Fruit fly (Drosophila melanogaster) whole organism: ENCODE measurements around the gene CG13937.
A peak's percentile ranks its signal among the peaks of the same experiment; 100 is the strongest.

ENCODE experiments used
- CG8478 ChIP-seq: fragments of >200 bp; optimal IDR thresholded peaks from 2 replicates; lab custom pipeline; 2018; ENCODE audit warnings: inconsistent platforms
- Dll ChIP-seq: fragments of >200 bp; optimal IDR thresholded peaks from 2 replicates; lab custom pipeline; 2017
- EcR ChIP-seq, 2 experiments: fragments of >200 bp; optimal IDR thresholded peaks; 2 replicates each; lab custom pipeline; 2017; ENCODE audit warnings: missing biosample characterization in 2 of 2, missing genetic modification characterization in 2 of 2, missing genetic modification reagents in 2 of 2
- pan ChIP-seq: fragments of >200 bp; optimal IDR thresholded peaks from 2 replicates; lab custom pipeline; 2017
- psq ChIP-seq: fragments of >200 bp; optimal IDR thresholded peaks from 2 replicates; lab custom pipeline; 2017
- usp ChIP-seq: fragments of >200 bp; optimal IDR thresholded peaks from 2 replicates; lab custom pipeline; 2017; ENCODE audit warnings: missing biosample characterization, missing genetic modification characterization, mixed read lengths

CG13937 gene

dm6 chr3L:1841984-1842383 is 40.9 kb downstream of the CG13937 start, which contains the start of gene Cpr62Bc:
TSS of gene Cpr62Bc (minus strand) at chr3L:1842084.
- TF ChIP-seq EcR (GFP tag; optimal IDR thresholded peaks at IDR 0.05; lab: Kevin White, UChicago) (no peak), usp (no peak), Dll (lab: Kevin White, UChicago) (no peak), psq (lab: Kevin White, UChicago) (no peak), CG8478 (lab: Kevin White, UChicago) (no peak), pan (no peak)

DNA sequence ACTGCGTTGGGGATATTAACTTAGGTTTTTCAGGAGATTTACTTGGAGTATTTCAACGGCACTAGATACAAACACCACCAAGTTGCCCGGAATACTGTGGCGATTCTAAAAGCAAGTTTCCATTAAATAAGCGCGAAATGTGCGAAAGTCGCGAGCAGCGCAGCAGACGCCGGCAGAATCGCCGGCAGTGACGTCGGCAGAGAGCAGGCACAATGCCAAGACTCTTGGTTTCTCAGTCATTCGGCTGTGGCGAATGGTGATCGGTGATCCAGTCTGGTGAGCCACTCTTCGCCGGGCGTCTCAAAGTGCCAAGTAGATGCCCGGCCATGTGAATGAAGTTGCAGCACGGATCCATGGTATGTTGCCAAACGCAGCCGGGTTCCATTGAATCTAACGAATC is 47.8 kb downstream of the CG13937 start, which contains the start of gene Cpr62Bb:
TSS of gene Cpr62Bb (minus strand) at position 101 of the 400 bp plus-strand sequence.
- TF ChIP-seq Dll (lab: Kevin White, UChicago) (no peak), psq (lab: Kevin White, UChicago) (no peak), pan (no peak), usp (no peak), EcR (GFP tag; optimal IDR thresholded peaks at IDR 0.05; lab: Kevin White, UChicago) (no peak), CG8478 (lab: Kevin White, UChicago) (no peak)

DNA sequence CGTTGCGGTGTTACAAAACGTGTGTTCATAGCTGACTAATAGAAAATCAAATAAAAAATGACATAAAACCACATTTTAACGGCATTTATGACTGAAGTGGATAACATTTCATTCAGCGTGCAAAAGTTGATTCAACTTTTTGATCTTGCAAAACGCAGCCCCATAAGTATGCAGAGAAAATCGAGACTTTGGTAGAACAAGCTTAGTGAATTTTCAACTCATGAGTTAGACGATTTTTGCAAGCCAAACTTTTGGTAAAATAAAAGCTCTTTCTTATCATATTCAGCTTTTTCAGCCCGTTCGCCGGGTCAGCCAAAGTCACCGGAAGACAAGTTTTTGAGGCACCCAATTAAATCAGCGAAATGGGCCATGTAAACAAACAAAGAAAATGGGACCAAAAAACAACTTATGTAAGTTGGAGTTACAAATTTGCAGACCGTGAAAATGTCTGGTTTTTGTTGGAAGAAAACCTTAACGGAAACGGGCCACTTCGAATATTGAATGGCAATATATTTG is 51.0 kb downstream of the CG13937 start, which contains the start of gene Cpr62Ba:
TSS of gene Cpr62Ba (minus strand) at position 31 of the 516 bp plus-strand sequence.
- TF ChIP-seq psq (lab: Kevin White, UChicago), result no peak
- TF ChIP-seq pan, result no peak
- peak in 1 of 2 experiments; percentile 33 for TF ChIP-seq EcR (GFP tag; optimal IDR thresholded peaks at IDR 0.05; lab: Kevin White, UChicago)
- TF ChIP-seq Dll (lab: Kevin White, UChicago), result no peak
- no peak for TF ChIP-seq usp
- TF ChIP-seq CG8478 (lab: Kevin White, UChicago), result no peak

DNA sequence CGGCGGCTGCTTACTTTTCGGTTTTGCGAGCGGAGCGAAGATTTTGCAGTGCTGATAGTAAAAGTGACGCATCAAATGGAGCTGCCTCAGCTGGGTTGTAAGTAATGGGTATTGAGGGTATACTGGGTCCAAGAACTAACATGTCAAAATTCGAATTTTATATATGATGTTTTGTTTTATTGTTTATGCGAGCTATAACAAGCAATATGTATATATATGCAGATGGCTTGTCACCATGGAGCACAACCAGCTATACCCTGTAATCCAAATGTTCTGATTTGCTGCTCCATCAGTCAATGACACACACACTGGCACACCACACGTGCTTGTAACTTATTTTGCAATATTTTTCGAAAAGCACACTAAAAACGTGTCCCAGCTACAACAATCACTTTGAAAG is 53.3 kb downstream of the CG13937 start:
- TF ChIP-seq pan (peak; percentile 65), CG8478 (lab: Kevin White, UChicago) (no peak)

DNA sequence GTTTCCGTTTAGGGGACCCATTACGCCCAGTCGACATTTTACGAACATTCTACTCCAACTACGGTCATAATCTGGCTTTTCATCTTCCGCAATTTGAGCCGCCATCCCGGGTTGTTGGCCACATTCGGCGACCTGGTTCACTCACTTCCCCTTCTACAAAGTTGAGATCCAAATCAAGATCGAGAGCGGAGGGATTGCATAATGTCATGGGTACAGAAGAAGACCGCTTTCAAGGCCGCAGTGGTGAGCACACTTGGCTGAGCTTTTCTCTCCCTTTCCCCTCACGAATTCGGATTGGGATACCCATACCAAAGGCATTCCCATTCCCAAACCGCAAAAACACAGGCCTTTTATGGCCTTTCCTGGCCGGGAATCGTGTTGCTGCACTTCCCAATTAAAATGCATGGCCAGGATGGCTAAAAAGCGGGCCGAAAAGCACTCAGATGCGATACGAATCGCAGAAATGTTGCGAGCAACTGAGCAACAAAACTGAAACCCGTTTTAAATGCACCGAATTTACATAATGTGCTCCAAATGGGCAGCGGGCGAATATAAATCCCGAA is 55.0 kb downstream of the CG13937 start:
- TF ChIP-seq CG8478 (lab: Kevin White, UChicago), result no peak
- no peak for TF ChIP-seq pan
- TF ChIP-seq Dll (lab: Kevin White, UChicago), result no peak
- TF ChIP-seq EcR (GFP tag; optimal IDR thresholded peaks at IDR 0.05; lab: Kevin White, UChicago), result no peak
- no peak for TF ChIP-seq psq (lab: Kevin White, UChicago)
- TF ChIP-seq usp, result no peak
